Fruit fly (Drosophila melanogaster) whole organism, embryonic: ENCODE data around the gene Kr-h2.

Source experiments
- Aef1 ChIP-seq: fragments of 200-800 bp; sonication (Bioruptor generic); IDR thresholded peaks from 3 replicates; pipeline ENCODE4 v1.3.6; 2022; ENCODE audit warnings: missing biosample characterization, missing genetic modification characterization
- Bgb ChIP-seq: fragments of 200-800 bp; sonication (Bioruptor generic); IDR thresholded peaks from 2 replicates; pipeline ENCODE4 v1.3.6; 2022; ENCODE audit warnings: missing biosample characterization, missing genetic modification characterization; ENCODE audit not compliant: partially characterized antibody
- CG10431 ChIP-seq: fragments of 200-800 bp; sonication (Bioruptor generic); optimal IDR thresholded peaks from 3 replicates; lab custom pipeline; 2018; ENCODE audit warnings: missing biosample characterization, mild to moderate bottlenecking, missing genetic modification characterization
- CG11456 ChIP-seq: fragments of 200-800 bp; sonication (Bioruptor generic); IDR thresholded peaks from 3 replicates; pipeline ENCODE4 v1.3.6; 2022; ENCODE audit warnings: missing biosample characterization, missing genetic modification characterization
- CG11560 ChIP-seq: fragments of 200-800 bp; sonication (Bioruptor generic); IDR thresholded peaks from 3 replicates; pipeline ENCODE4 v1.3.6; 2022; ENCODE audit warnings: missing biosample characterization, missing genetic modification characterization
- CG11723 ChIP-seq: fragments of 200-800 bp; sonication (Bioruptor generic); optimal IDR thresholded peaks from 2 replicates; lab custom pipeline; 2017; ENCODE audit warnings: missing biosample characterization, mild to moderate bottlenecking, missing genetic modification characterization
- CG15073 ChIP-seq: fragments of 200-800 bp; sonication (Bioruptor generic); optimal IDR thresholded peaks from 2 replicates; lab custom pipeline; 2016; ENCODE audit warnings: missing biosample characterization, missing genetic modification characterization
- CG15269 ChIP-seq: fragments of 200-800 bp; sonication (Bioruptor generic); optimal IDR thresholded peaks from 2 replicates; lab custom pipeline; 2018; ENCODE audit warnings: missing biosample characterization, mild to moderate bottlenecking, missing genetic modification characterization, moderate library complexity
- CG17568 ChIP-seq: fragments of 200-800 bp; sonication (Bioruptor generic); optimal IDR thresholded peaks from 2 replicates; lab custom pipeline; 2018; ENCODE audit warnings: missing biosample characterization, mild to moderate bottlenecking, missing genetic modification characterization, moderate library complexity
- CG17912 ChIP-seq: fragments of 200-800 bp; sonication (Bioruptor generic); optimal IDR thresholded peaks from 2 replicates; lab custom pipeline; 2018; ENCODE audit warnings: missing biosample characterization, mild to moderate bottlenecking, missing genetic modification characterization
- CG2202 ChIP-seq: fragments of 200-800 bp; sonication (Bioruptor generic); optimal IDR thresholded peaks from 2 replicates; lab custom pipeline; 2018; ENCODE audit warnings: missing biosample characterization, mild to moderate bottlenecking, missing genetic modification characterization
- CG30403 ChIP-seq: fragments of 200-800 bp; sonication (Bioruptor generic); optimal IDR thresholded peaks from 3 replicates; lab custom pipeline; 2016; ENCODE audit warnings: missing biosample characterization, missing genetic modification characterization
- CG31388 ChIP-seq: fragments of 200-800 bp; sonication (Bioruptor generic); optimal IDR thresholded peaks from 2 replicates; lab custom pipeline; 2016; ENCODE audit warnings: missing biosample characterization, missing genetic modification characterization
- CG32772 ChIP-seq: fragments of 200-800 bp; sonication (Bioruptor generic); IDR thresholded peaks from 2 replicates; pipeline ENCODE4 v1.3.6; 2022; ENCODE audit warnings: missing biosample characterization, missing genetic modification characterization
- CG3838 ChIP-seq: fragments of 200-800 bp; sonication (Bioruptor generic); optimal IDR thresholded peaks from 3 replicates; lab custom pipeline; 2016; ENCODE audit warnings: missing biosample characterization, missing genetic modification characterization
- CG42726 ChIP-seq: fragments of 200-800 bp; sonication (Bioruptor generic); IDR thresholded peaks from 2 replicates; pipeline ENCODE4 v1.3.6; 2022; ENCODE audit warnings: missing biosample characterization, missing genetic modification characterization; ENCODE audit not compliant: partially characterized antibody
- CG4360 ChIP-seq: fragments of 200-800 bp; sonication (Bioruptor generic); IDR thresholded peaks from 2 replicates; pipeline ENCODE4 v1.3.6; 2022; ENCODE audit warnings: missing biosample characterization, missing genetic modification characterization
- CG4707 ChIP-seq: fragments of 200-800 bp; sonication (Bioruptor generic); optimal IDR thresholded peaks from 2 replicates; lab custom pipeline; 2018; ENCODE audit warnings: missing biosample characterization, mild to moderate bottlenecking, missing genetic modification characterization, moderate library complexity
- CG5245 ChIP-seq: fragments of 200-800 bp; sonication (Bioruptor generic); optimal IDR thresholded peaks from 3 replicates; lab custom pipeline; 2016; ENCODE audit warnings: missing biosample characterization, missing genetic modification characterization
- CG9437 ChIP-seq: fragments of 200-800 bp; sonication (Bioruptor generic); optimal IDR thresholded peaks from 2 replicates; lab custom pipeline; 2018; ENCODE audit warnings: missing biosample characterization, mild to moderate bottlenecking, missing genetic modification characterization
- CG9932 ChIP-seq: fragments of 200-800 bp; sonication (Bioruptor generic); IDR thresholded peaks from 2 replicates; pipeline ENCODE4 v1.3.6; 2022; ENCODE audit warnings: missing biosample characterization, missing genetic modification characterization
- CHES-1-like ChIP-seq: fragments of 200-800 bp; sonication (Bioruptor generic); optimal IDR thresholded peaks from 2 replicates; lab custom pipeline; 2016; ENCODE audit warnings: missing biosample characterization, missing genetic modification characterization
- Dek ChIP-seq: fragments of 200-800 bp; sonication (Bioruptor generic); optimal IDR thresholded peaks from 3 replicates; lab custom pipeline; 2019; ENCODE audit warnings: missing biosample characterization, mild to moderate bottlenecking, missing genetic modification characterization, moderate library complexity
- Dfd ChIP-seq, 2 experiments: fragments of >200 bp; optimal IDR thresholded peaks; 2 replicates each; lab custom pipeline; 2017; ENCODE audit warnings: missing biosample characterization in 2 of 2, missing genetic modification characterization in 2 of 2
- Dip2 ChIP-seq: fragments of 200-800 bp; sonication (Bioruptor generic); IDR thresholded peaks from 2 replicates; pipeline ENCODE4 v1.3.6; 2022; ENCODE audit warnings: missing biosample characterization, missing genetic modification characterization
- Dref ChIP-seq: fragments of 200-800 bp; sonication (Bioruptor generic); IDR thresholded peaks from 2 replicates; pipeline ENCODE4 v1.3.6; 2022; ENCODE audit warnings: missing biosample characterization, missing genetic modification characterization
- HLH54F ChIP-seq: fragments of 200-800 bp; sonication (Bioruptor generic); optimal IDR thresholded peaks from 3 replicates; lab custom pipeline; 2016; ENCODE audit warnings: missing biosample characterization, missing genetic modification characterization
- Hr3 ChIP-seq: fragments of 200-800 bp; sonication (Bioruptor generic); optimal IDR thresholded peaks from 3 replicates; lab custom pipeline; 2016; ENCODE audit warnings: missing biosample characterization, missing genetic modification characterization
- Mad ChIP-seq: fragments of 200-800 bp; sonication (Bioruptor generic); optimal IDR thresholded peaks from 2 replicates; lab custom pipeline; 2016; ENCODE audit warnings: missing biosample characterization, missing genetic modification characterization
- YL-1 ChIP-seq: fragments of 200-800 bp; sonication (Bioruptor generic); optimal IDR thresholded peaks from 3 replicates; lab custom pipeline; 2017; ENCODE audit warnings: missing biosample characterization, mild to moderate bottlenecking, missing genetic modification characterization
- ap ChIP-seq: fragments of 200-800 bp; sonication (Bioruptor generic); IDR thresholded peaks from 2 replicates; pipeline ENCODE4 v1.3.6; 2022; ENCODE audit warnings: missing biosample characterization, missing genetic modification characterization
- bcd ChIP-seq: fragments of 200-800 bp; sonication (Bioruptor generic); optimal IDR thresholded peaks from 2 replicates; lab custom pipeline; 2017; ENCODE audit warnings: missing biosample characterization, mild to moderate bottlenecking, missing genetic modification characterization
- btn ChIP-seq: fragments of 200-800 bp; sonication (Bioruptor generic); optimal IDR thresholded peaks from 2 replicates; lab custom pipeline; 2016; ENCODE audit warnings: missing biosample characterization, missing genetic modification characterization
- chif ChIP-seq, 2 experiments: fragments of 200-800 bp; sonication (Bioruptor generic); optimal IDR thresholded peaks; 3 replicates each; lab custom pipeline; 2016; ENCODE audit warnings: missing biosample characterization in 2 of 2, missing genetic modification characterization in 2 of 2
- dysf ChIP-seq: fragments of 200-800 bp; sonication (Bioruptor generic); IDR thresholded peaks from 3 replicates; pipeline ENCODE4 v1.3.6; 2022; ENCODE audit warnings: missing biosample characterization, missing genetic modification characterization
- fru ChIP-seq: fragments of >200 bp; optimal IDR thresholded peaks from 2 replicates; lab custom pipeline; 2017
- grn ChIP-seq: fragments of 200-800 bp; sonication (Bioruptor generic); optimal IDR thresholded peaks from 3 replicates; lab custom pipeline; 2017; ENCODE audit warnings: missing biosample characterization, missing genetic modification characterization
- gsb ChIP-seq: fragments of 200-800 bp; sonication (Bioruptor generic); IDR thresholded peaks from 2 replicates; pipeline ENCODE4 v1.3.6; 2022; ENCODE audit warnings: missing biosample characterization, missing genetic modification characterization
- maf-S ChIP-seq: fragments of 200-800 bp; sonication (Bioruptor generic); optimal IDR thresholded peaks from 2 replicates; lab custom pipeline; 2016; ENCODE audit warnings: missing biosample characterization, missing genetic modification characterization
- onecut ChIP-seq: fragments of 200-800 bp; sonication (Bioruptor generic); IDR thresholded peaks from 2 replicates; pipeline ENCODE4 v1.3.6; 2022; ENCODE audit warnings: missing biosample characterization, missing genetic modification characterization
- pan ChIP-seq, 4 experiments: fragments of >200 bp in 3 of 4; fragments of 200-800 bp in 1 of 4; sonication (Bioruptor generic) in 1 of 4; optimal IDR thresholded peaks in 3 of 4; IDR thresholded peaks in 1 of 4; 2 replicates each; pipeline versions ENCODE4 v1.3.6 to Lab custom; 2017 to 2022; ENCODE audit warnings: missing biosample characterization in 2 of 4, missing genetic modification characterization in 2 of 4, mixed read lengths in 1 of 4
- pb ChIP-seq: fragments of 200-800 bp; sonication (Bioruptor generic); optimal IDR thresholded peaks from 3 replicates; lab custom pipeline; 2016; ENCODE audit warnings: missing biosample characterization, missing genetic modification characterization
- prd ChIP-seq, 3 experiments: fragments of >200 bp in 2 of 3; fragments of 200-800 bp in 1 of 3; sonication (Bioruptor generic) in 1 of 3; optimal IDR thresholded peaks in 2 of 3; IDR thresholded peaks in 1 of 3; 2 replicates in 2 of 3; 3 replicates in 1 of 3; pipeline versions ENCODE4 v1.3.6 to Lab custom; 2017 to 2022; ENCODE audit warnings: missing biosample characterization in 1 of 3, missing genetic modification characterization in 1 of 3
- pum ChIP-seq: fragments of 200-800 bp; sonication (Bioruptor generic); optimal IDR thresholded peaks from 2 replicates; lab custom pipeline; 2016; ENCODE audit warnings: missing biosample characterization, missing genetic modification characterization
- sc ChIP-seq, 3 experiments: fragments of >200 bp in 2 of 3; fragments of 200-800 bp in 1 of 3; sonication (Bioruptor generic) in 1 of 3; optimal IDR thresholded peaks; 2 replicates in 2 of 3; 3 replicates in 1 of 3; lab custom pipeline; 2017; ENCODE audit warnings: mild to moderate bottlenecking in 1 of 3, missing biosample characterization in 1 of 3, missing genetic modification characterization in 1 of 3, missing genetic modification reagents in 1 of 3
- shn ChIP-seq: fragments of 200-800 bp; sonication (Bioruptor generic); optimal IDR thresholded peaks from 3 replicates; lab custom pipeline; 2016; ENCODE audit warnings: missing biosample characterization, missing genetic modification characterization
- tin ChIP-seq: fragments of 200-800 bp; sonication (Bioruptor generic); optimal IDR thresholded peaks from 3 replicates; lab custom pipeline; 2016; ENCODE audit warnings: missing biosample characterization, missing genetic modification characterization
- ttk ChIP-seq: fragments of 200-800 bp; sonication (Bioruptor generic); IDR thresholded peaks from 2 replicates; pipeline ENCODE4 v2.1.2; 2022; ENCODE audit warnings: missing biosample characterization, missing genetic modification characterization
- vnd ChIP-seq: fragments of 200-800 bp; sonication (Bioruptor generic); IDR thresholded peaks from 3 replicates; pipeline ENCODE4 v1.3.6; 2022; ENCODE audit warnings: missing biosample characterization, missing genetic modification characterization; ENCODE audit not compliant: partially characterized antibody
- zfh2 ChIP-seq: fragments of 200-800 bp; sonication (Bioruptor generic); optimal IDR thresholded peaks from 2 replicates; lab custom pipeline; 2016; ENCODE audit warnings: missing biosample characterization, missing genetic modification characterization

The Kr-h2 gene

dm6 chr2L:6051212-6051621 lies 19.6 kb upstream of the Kr-h2 start (continued):
- peak; percentile 91 for TF ChIP-seq maf-S (GFP tag; lab: Kevin White, UChicago)
- peak; percentile 95 for TF ChIP-seq Dek
- peak; percentile 80 for TF ChIP-seq Hr3 (GFP tag; lab: Kevin White, UChicago)
- TF ChIP-seq CG30403 (GFP tag; lab: Kevin White, UChicago): peak; percentile 96
- peak; percentile 83 for TF ChIP-seq YL-1 (GFP tag; lab: Kevin White, UChicago)
- TF ChIP-seq zfh2 (GFP tag; lab: Kevin White, UChicago): peak; percentile 85
- TF ChIP-seq pan (optimal IDR thresholded peaks at IDR 0.05; lab: Kevin White, UChicago): no peak
- TF ChIP-seq pan (GFP tag; optimal IDR thresholded peaks at IDR 0.05 in 1 of 2, IDR thresholded peaks at IDR 0.05 in 1 of 2): peak in 1 of 2 experiments; percentile 94
- peak; percentile 55; the same call in 1 of the 2 replicates for TF ChIP-seq CG4360
- no peak for TF ChIP-seq grn
- peak; percentile 95 for TF ChIP-seq onecut (GFP tag; lab: Robert Waterston, UW)
- peak; percentile 79 for TF ChIP-seq gsb (GFP tag; lab: Robert Waterston, UW)
- TF ChIP-seq Dref (GFP tag; lab: Robert Waterston, UW): 0 out of 2 replicates have a peak, but pooled peaks have one; percentile 20
- TF ChIP-seq Bgb: no peak
- TF ChIP-seq CG2202 (tag; lab: Kevin White, UChicago): peak; percentile 95
- TF ChIP-seq ap: peak; percentile 89
- TF ChIP-seq CG31388 (GFP tag; lab: Kevin White, UChicago): peak; percentile 71
- TF ChIP-seq CG3838 (GFP tag; lab: Kevin White, UChicago): peak; percentile 82
- peak; percentile 96 for TF ChIP-seq CG15269 (tag; lab: Kevin White, UChicago)
- TF ChIP-seq dysf (GFP tag; lab: Robert Waterston, UW): peak; percentile 97
- peak; percentile 92 to 93 for TF ChIP-seq chif (GFP tag; optimal IDR thresholded peaks at IDR 0.05; lab: Kevin White, UChicago)
- TF ChIP-seq CG9437: peak; percentile 90
- TF ChIP-seq CG5245: peak; percentile 90
- peak; percentile 91 for TF ChIP-seq Mad (GFP tag; lab: Kevin White, UChicago)
- TF ChIP-seq Dip2 (GFP tag; lab: Robert Waterston, UW): peak; percentile 28; the same call in 1 of the 2 replicates
- TF ChIP-seq CG4707 (GFP tag; lab: Kevin White, UChicago): peak; percentile 89
- TF ChIP-seq btn (GFP tag; lab: Kevin White, UChicago): peak; percentile 94
- TF ChIP-seq vnd (GFP tag; lab: Robert Waterston, UW): no peak
- TF ChIP-seq CG9932 (GFP tag; lab: Robert Waterston, UW): peak; percentile 87
- TF ChIP-seq tin (GFP tag; lab: Kevin White, UChicago): peak; percentile 93
- TF ChIP-seq CG11560 (tag; lab: Robert Waterston, UW): peak; percentile 56; the same call in 2 of the 3 replicates
- peak; percentile 94 for TF ChIP-seq bcd
- peak; percentile 90 for TF ChIP-seq pum (GFP tag; lab: Kevin White, UChicago)
- TF ChIP-seq Aef1: peak; percentile 83
- TF ChIP-seq Dfd (GFP tag; optimal IDR thresholded peaks at IDR 0.05; lab: Kevin White, UChicago): no peak
- peak; percentile 92 for TF ChIP-seq CG10431 (GFP tag; lab: Kevin White, UChicago)
- no peak for TF ChIP-seq sc (optimal IDR thresholded peaks at IDR 0.05; lab: Kevin White, UChicago)
- TF ChIP-seq sc (GFP tag; optimal IDR thresholded peaks at IDR 0.05; lab: Kevin White, UChicago): peak; percentile 78
- TF ChIP-seq CG17912: peak; percentile 90
- peak; percentile 72 for TF ChIP-seq CG32772 (GFP tag; lab: Robert Waterston, UW)
- peak; percentile 47 for TF ChIP-seq CG15073 (GFP tag; lab: Kevin White, UChicago)
- TF ChIP-seq CG11723 (GFP tag; lab: Kevin White, UChicago): peak; percentile 95
- peak; percentile 93 for TF ChIP-seq pb (GFP tag; lab: Kevin White, UChicago)
- TF ChIP-seq CG42726 (GFP tag; lab: Robert Waterston, UW): no peak
- peak; percentile 79 for TF ChIP-seq shn
- peak; percentile 89 for TF ChIP-seq CHES-1-like (GFP tag; lab: Kevin White, UChicago)
- TF ChIP-seq fru (lab: Kevin White, UChicago): no peak
- peak; percentile 93 for TF ChIP-seq CG11456 (GFP tag; lab: Robert Waterston, UW)
- TF ChIP-seq prd (optimal IDR thresholded peaks at IDR 0.05; lab: Kevin White, UChicago): no peak
- TF ChIP-seq prd (GFP tag; IDR thresholded peaks at IDR 0.05; lab: Robert Waterston, UW): peak; percentile 84
- TF ChIP-seq HLH54F (GFP tag; lab: Kevin White, UChicago): peak; percentile 93
- TF ChIP-seq ttk (GFP tag; lab: Robert Waterston, UW): peak; percentile 92
- TF ChIP-seq CG17568 (GFP tag; lab: Kevin White, UChicago): no peak
